Worm (Caenorhabditis elegans): Measurements from ENCODE around the gene mrps-14.
A peak's percentile ranks its signal among the peaks of the same experiment; 100 is the strongest.

Gene mrps-14

DNA sequence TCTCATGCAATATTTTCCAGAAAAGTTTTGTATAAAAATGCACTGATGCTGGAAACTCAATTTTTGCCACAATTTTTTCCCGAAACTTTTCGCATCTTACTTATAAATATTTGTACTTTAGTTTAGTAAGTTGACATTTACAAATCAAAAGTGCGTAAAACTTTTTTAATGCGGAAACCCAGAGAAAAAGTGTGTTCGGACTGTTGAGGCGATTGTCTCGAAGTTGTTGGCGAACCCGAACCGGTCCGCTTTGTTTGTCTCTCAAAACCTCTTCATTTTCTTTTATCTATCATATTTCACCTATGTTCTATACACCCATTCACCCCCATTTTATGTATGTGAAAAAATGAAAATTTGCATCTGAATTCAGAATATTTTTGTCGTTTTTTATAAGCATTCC, 21.7 kb downstream of the mrps-14 start:
- TF ChIP-seq daf-16 (GFP tag; optimal IDR thresholded peaks at IDR 0.05): no peak
- TF ChIP-seq daf-16 (tag; optimal IDR thresholded peaks at IDR 0.05): peak; percentile 26
- no peak for TF ChIP-seq duxl-1 (tag; optimal IDR thresholded peaks at IDR 0.05; ENCODE audit: poor library complexity)
- no peak for TF ChIP-seq lsy-2 (tag; optimal IDR thresholded peaks at IDR 0.05)
- no peak for TF ChIP-seq lim-7 (GFP tag; IDR thresholded peaks at IDR 0.05)
- TF ChIP-seq saeg-2 (GFP tag; IDR thresholded peaks at IDR 0.05): no peak
- peak; percentile 21 for TF ChIP-seq nhr-28 (tag; optimal IDR thresholded peaks at IDR 0.05)

DNA sequence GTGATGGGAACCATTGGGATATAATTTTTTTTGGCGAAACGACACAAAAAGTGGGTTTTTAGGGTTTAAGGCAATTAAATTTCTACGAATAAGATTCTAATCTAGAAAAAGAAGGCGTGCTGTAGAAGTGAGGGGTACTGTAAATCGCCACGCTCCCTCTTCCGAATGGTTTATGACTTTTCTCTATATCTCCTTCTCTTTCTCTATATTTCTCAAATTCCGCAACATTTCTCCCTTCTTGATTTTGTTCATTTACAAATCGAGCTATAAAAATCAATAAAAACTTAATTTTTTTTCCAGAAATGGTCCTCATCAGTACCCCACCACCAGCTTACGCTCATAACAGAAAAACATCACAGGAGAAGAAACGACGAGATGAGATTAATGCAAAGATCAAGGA, 24.1 kb downstream of the mrps-14 start, which contains the start of gene ref-1:
Gene ref-1, plus strand, starts transcription at position 301 of the 400 bp plus-strand sequence.
- TF ChIP-seq zag-1 (tag; optimal IDR thresholded peaks at IDR 0.05) (no peak), ceh-44 (GFP tag; IDR thresholded peaks at IDR 0.05) (no peak), mep-1 (tag; optimal IDR thresholded peaks at IDR 0.05) (no peak), vab-7 (GFP tag; IDR thresholded peaks at IDR 0.05) (no peak), ceh-82 (tag; optimal IDR thresholded peaks at IDR 0.05) (no peak), daf-8 (GFP tag; IDR thresholded peaks at IDR 0.05) (no peak)

DNA sequence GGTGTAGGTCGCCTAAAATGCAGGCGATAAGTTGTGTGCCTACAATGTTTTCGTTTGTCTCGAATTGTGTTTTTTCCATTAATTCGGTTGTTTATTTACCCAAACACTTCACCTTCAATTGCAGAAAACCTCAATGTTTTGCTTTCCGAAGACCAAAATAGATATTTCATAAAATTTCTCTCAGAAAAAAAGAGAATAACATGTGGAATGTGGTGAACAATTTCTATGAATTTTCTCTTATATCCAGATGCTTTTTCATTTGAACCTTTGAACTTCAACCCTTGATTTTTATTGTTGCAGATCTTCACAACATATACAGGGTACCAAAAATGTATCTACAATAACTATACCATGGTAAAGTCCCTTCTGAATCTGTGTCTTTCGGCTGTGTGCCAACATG, 35.9 kb downstream of the mrps-14 start, which contains the start of gene T01E8.1:
Gene T01E8.1, plus strand, starts transcription at position 301 of the 400 bp plus-strand sequence.
- no peak for TF ChIP-seq T20F7.1 (GFP tag; optimal IDR thresholded peaks at IDR 0.05)
- no peak for TF ChIP-seq T26A8.4 (GFP tag; IDR thresholded peaks at IDR 0.05)
- no peak for TF ChIP-seq lin-29 (GFP tag; IDR thresholded peaks at IDR 0.05)
- no peak for TF ChIP-seq nhr-11 (tag; optimal IDR thresholded peaks at IDR 0.05)
- no peak for TF ChIP-seq F49E8.2 (tag; optimal IDR thresholded peaks at IDR 0.05; ENCODE audit: borderline replicate concordance)
- no peak for TF ChIP-seq sdz-12 (GFP tag; optimal IDR thresholded peaks at IDR 0.05)
- no peak for TF ChIP-seq ceh-44 (GFP tag; IDR thresholded peaks at IDR 0.05)
- no peak for TF ChIP-seq aly-2 (tag; optimal IDR thresholded peaks at IDR 0.05)
- TF ChIP-seq mxl-2 (GFP tag; conservative IDR thresholded peaks at IDR 0.05): no peak
- TF ChIP-seq ceh-32 (tag; optimal IDR thresholded peaks at IDR 0.05; ENCODE audit: poor library complexity): no peak
- no peak for TF ChIP-seq unc-130 (GFP tag; optimal IDR thresholded peaks at IDR 0.05)
- TF ChIP-seq mes-2 (tag; optimal IDR thresholded peaks at IDR 0.05; ENCODE audit: poor library complexity, severe bottlenecking): no peak
- no peak for TF ChIP-seq dve-1 (tag; optimal IDR thresholded peaks at IDR 0.05; ENCODE audit: insufficient read depth)
- no peak for TF ChIP-seq lsy-2 (tag; optimal IDR thresholded peaks at IDR 0.05)
- no peak for TF ChIP-seq ztf-7 (tag; optimal IDR thresholded peaks at IDR 0.05)
- no peak for TF ChIP-seq F44E2.7 (GFP tag; IDR thresholded peaks at IDR 0.05)
- no peak for TF ChIP-seq zfp-2 (tag; optimal IDR thresholded peaks at IDR 0.05)

DNA sequence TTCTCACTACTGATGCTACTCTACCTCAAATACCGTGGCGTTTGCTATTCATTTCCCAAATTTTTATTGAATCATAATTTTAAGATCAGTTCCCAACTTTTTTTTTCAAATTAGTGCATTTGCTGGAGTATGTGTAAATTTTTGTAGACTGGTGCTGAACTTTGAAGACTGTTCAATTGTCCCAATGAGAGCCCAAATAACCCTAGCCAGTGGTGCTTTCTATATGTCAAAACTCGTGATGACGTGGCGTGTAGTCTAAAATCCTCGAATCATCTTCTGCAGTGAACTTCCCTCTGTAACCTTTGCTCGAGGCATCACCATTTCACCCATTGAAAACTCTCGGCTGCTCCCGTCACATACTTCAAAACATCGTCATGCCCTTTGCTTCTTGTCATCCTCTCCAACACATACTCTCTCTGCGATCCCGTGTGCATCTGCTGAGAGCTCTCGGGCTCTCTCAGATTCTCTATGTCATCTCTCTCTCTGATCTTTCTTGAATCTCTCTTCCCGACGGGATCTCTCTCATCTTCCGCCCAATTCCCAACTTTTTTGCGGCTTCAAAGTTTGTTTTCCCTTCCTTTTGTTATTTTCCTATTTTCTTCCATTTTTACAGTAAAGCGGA, 37.8 kb downstream of the mrps-14 start:
- TF ChIP-seq nhr-42 (GFP tag; IDR thresholded peaks at IDR 0.05) (no peak), madf-5 (GFP tag; IDR thresholded peaks at IDR 0.05) (no peak), hlh-30 (tag; optimal IDR thresholded peaks at IDR 0.05; ENCODE audit: insufficient read depth) (peak; percentile 19), nhr-102 (tag; optimal IDR thresholded peaks at IDR 0.05) (no peak), daf-12 (tag; optimal IDR thresholded peaks at IDR 0.05) (no peak), unc-62 (GFP tag; optimal IDR thresholded peaks at IDR 0.05 in 1 of 2) (peak in 1 of 2 experiments; percentile 94), unc-62 (tag; optimal IDR thresholded peaks at IDR 0.05) (no peak), F49E8.2 (tag; optimal IDR thresholded peaks at IDR 0.05; ENCODE audit: borderline replicate concordance) (no peak), ama-1 (optimal IDR thresholded peaks at IDR 0.05) (no peak), spr-1 (tag; optimal IDR thresholded peaks at IDR 0.05) (no peak), hlh-11 (tag; optimal IDR thresholded peaks at IDR 0.05) (peak; percentile 34), sdz-12 (GFP tag; optimal IDR thresholded peaks at IDR 0.05) (no peak), ceh-44 (GFP tag; IDR thresholded peaks at IDR 0.05) (no peak), nhr-11 (tag; optimal IDR thresholded peaks at IDR 0.05) (peak; percentile 60), skn-1 (tag; optimal IDR thresholded peaks at IDR 0.05) (no peak), madf-9 (GFP tag; conservative IDR thresholded peaks at IDR 0.05) (no peak), mxl-3 (GFP tag; optimal IDR thresholded peaks at IDR 0.05) (no peak), lin-15B (tag; optimal IDR thresholded peaks at IDR 0.05) (no peak), F26F4.8 (GFP tag; conservative IDR thresholded peaks at IDR 0.05) (no peak), F44E2.7 (GFP tag; IDR thresholded peaks at IDR 0.05) (no peak), egl-27 (tag; optimal IDR thresholded peaks at IDR 0.05) (no peak), Y48G9A.11 (GFP tag; IDR thresholded peaks at IDR 0.05) (no peak), zag-1 (tag; optimal IDR thresholded peaks at IDR 0.05) (no peak), lsy-2 (tag; optimal IDR thresholded peaks at IDR 0.05) (no peak), daf-19 (GFP tag; conservative IDR thresholded peaks at IDR 0.05) (no peak)

All from whole organism, L4 larva.